Worm (Caenorhabditis elegans) whole organism, L3 larva: ENCODE data around the gene clec-127.

Experiments used
- R02D3.7 ChIP-seq: fragments of 150-350 bp; optimal IDR thresholded peaks from 2 replicates; lab custom pipeline; 2014; ENCODE audit warnings: missing biosample characterization, missing genetic modification characterization
- ZK546.5 ChIP-seq: sonication (generic microtip); optimal IDR thresholded peaks from 2 replicates; lab custom pipeline; 2017; ENCODE audit warnings: missing biosample characterization, missing genetic modification characterization
- ama-1 ChIP-seq: fragments of 150-350 bp; optimal IDR thresholded peaks from 2 replicates; lab custom pipeline; 2018
- ceh-9 ChIP-seq: sonication (generic microtip); optimal IDR thresholded peaks from 2 replicates; lab custom pipeline; 2018; ENCODE audit warnings: missing biosample characterization, missing genetic modification characterization
- elt-1 ChIP-seq: fragments of 150-350 bp; optimal IDR thresholded peaks from 2 replicates; lab custom pipeline; 2014; ENCODE audit warnings: missing biosample characterization, missing genetic modification characterization
- elt-3 ChIP-seq, 3 experiments: fragments of 150-350 bp in 1 of 3; sonication (generic microtip) in 2 of 3; optimal IDR thresholded peaks; 2 replicates in 2 of 3; 4 replicates in 1 of 3; lab custom pipeline; 2014 to 2017; ENCODE audit warnings: missing biosample characterization in 3 of 3, missing genetic modification characterization in 3 of 3
- fos-1 ChIP-seq: fragments of 150-350 bp; optimal IDR thresholded peaks from 2 replicates; lab custom pipeline; 2014; ENCODE audit warnings: missing biosample characterization, missing genetic modification characterization
- jun-1 ChIP-seq: fragments of 150-350 bp; optimal IDR thresholded peaks from 2 replicates; lab custom pipeline; 2014; ENCODE audit warnings: missing biosample characterization, missing genetic modification reagents, missing genetic modification characterization
- nhr-25 ChIP-seq: sonication (generic microtip); optimal IDR thresholded peaks from 2 replicates; lab custom pipeline; 2017; ENCODE audit warnings: missing biosample characterization, missing genetic modification characterization
- nhr-77 ChIP-seq: fragments of 150-350 bp; optimal IDR thresholded peaks from 2 replicates; lab custom pipeline; 2014; ENCODE audit warnings: missing biosample characterization, missing genetic modification characterization
- pqm-1 ChIP-seq: fragments of 150-350 bp; optimal IDR thresholded peaks from 2 replicates; lab custom pipeline; 2017; ENCODE audit warnings: missing biosample characterization, missing genetic modification characterization, inconsistent platforms
- snpc-4 ChIP-seq: fragments of 150-350 bp; optimal IDR thresholded peaks from 2 replicates; lab custom pipeline; 2014; ENCODE audit warnings: missing biosample characterization, missing genetic modification characterization
- unc-62 ChIP-seq: fragments of 150-350 bp; sonication (generic microtip); optimal IDR thresholded peaks from 4 replicates; lab custom pipeline; 2014; ENCODE audit warnings: missing biosample characterization, missing genetic modification reagents, missing genetic modification characterization
- ztf-4 ChIP-seq: fragments of 150-350 bp; optimal IDR thresholded peaks from 2 replicates; lab custom pipeline; 2014; ENCODE audit warnings: missing biosample characterization, missing genetic modification characterization

DNA sequence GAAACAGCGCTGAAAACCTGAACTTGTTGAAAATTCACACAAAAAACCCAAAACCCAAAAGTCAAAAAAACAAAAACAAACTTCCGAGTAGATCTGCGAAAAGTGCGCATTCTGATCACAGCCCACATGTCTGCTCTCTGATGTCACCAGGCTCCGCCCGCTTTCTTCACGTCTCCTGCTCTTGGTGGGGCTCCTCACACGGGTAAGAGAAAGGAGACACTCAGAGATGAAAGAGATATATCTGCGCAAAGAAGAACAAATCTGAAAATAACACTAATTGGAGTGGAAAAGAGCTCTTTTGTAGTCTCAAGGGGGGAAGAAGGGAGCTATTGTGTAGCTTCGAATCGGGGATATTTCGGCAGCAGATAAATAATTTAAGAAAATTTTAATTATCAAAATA is 40.8 kb downstream of the clec-127 start, which contains the start of gene ncs-6:
- TF ChIP-seq pqm-1 (tag; lab: Kevin White, UChicago) = no peak
- no peak for TF ChIP-seq elt-3 (tag; optimal IDR thresholded peaks at IDR 0.05; lab: Kevin White, UChicago)
- no peak for TF ChIP-seq jun-1 (tag; lab: Kevin White, UChicago)
- TF ChIP-seq nhr-77 (tag; lab: Kevin White, UChicago) = no peak
- no peak for TF ChIP-seq unc-62 (GFP tag; lab: Kevin White, UChicago)
- no peak for TF ChIP-seq nhr-25 (tag; lab: Kevin White, UChicago)
- no peak for TF ChIP-seq ama-1 (lab: Kevin White, UChicago)
- no peak for TF ChIP-seq R02D3.7 (tag; lab: Kevin White, UChicago)
- no peak for TF ChIP-seq fos-1 (tag; lab: Kevin White, UChicago)
- TF ChIP-seq ztf-4 (tag; lab: Kevin White, UChicago) = no peak
- TF ChIP-seq elt-1 = no peak
- no peak for TF ChIP-seq snpc-4 (tag; lab: Kevin White, UChicago)
- no peak for TF ChIP-seq ceh-9
- no peak for TF ChIP-seq ZK546.5
